Worm (Caenorhabditis elegans) whole organism, midembryonic: Measurements from ENCODE around the gene atf-6.

Experiments
- T22C8.4 ChIP-seq: fragments of 200-800 bp; sonication (Bioruptor generic); IDR thresholded peaks from 2 replicates; pipeline ENCODE4 v1.3.6; 2022; ENCODE audit warnings: missing genetic modification characterization, missing compliant biosample characterization
- cog-1 ChIP-seq: sonication (generic microtip); optimal IDR thresholded peaks from 2 replicates; lab custom pipeline; 2016; ENCODE audit warnings: missing genetic modification characterization, missing compliant biosample characterization
- flt-1 ChIP-seq: fragments of 200-800 bp; sonication (Bioruptor generic); IDR thresholded peaks from 2 replicates; pipeline ENCODE4 v1.3.6; 2022; ENCODE audit warnings: missing genetic modification characterization, missing compliant biosample characterization
- klf-2 ChIP-seq: fragments of 200-800 bp; sonication (Bioruptor generic); conservative IDR thresholded peaks from 2 replicates; pipeline ENCODE4 v1.3.6; 2022; ENCODE audit warnings: missing genetic modification reagents, missing genetic modification characterization, missing compliant biosample characterization
- med-1 ChIP-seq: sonication (generic microtip); optimal IDR thresholded peaks from 2 replicates; lab custom pipeline; 2017; ENCODE audit warnings: missing genetic modification characterization, mild to moderate bottlenecking, missing compliant biosample characterization, antibody characterized with exemption, missing genetic modification reagents; ENCODE audit not compliant: insufficient read depth
- ref-1 ChIP-seq: fragments of 200-800 bp; sonication (Bioruptor generic); conservative IDR thresholded peaks from 2 replicates; pipeline ENCODE4 v1.3.6; 2022; ENCODE audit warnings: missing genetic modification reagents, missing genetic modification characterization, missing compliant biosample characterization
- tab-1 ChIP-seq: fragments of 200-800 bp; sonication (Bioruptor generic); IDR thresholded peaks from 2 replicates; pipeline ENCODE4 v1.3.6; 2022; ENCODE audit warnings: missing genetic modification characterization, missing compliant biosample characterization
- ztf-23 ChIP-seq: fragments of 200-800 bp; sonication (Bioruptor generic); IDR thresholded peaks from 2 replicates; pipeline ENCODE4 v1.3.6; 2022; ENCODE audit warnings: missing genetic modification reagents, missing genetic modification characterization, missing compliant biosample characterization
- ztf-29 ChIP-seq: fragments of 200-800 bp; sonication (Bioruptor generic); IDR thresholded peaks from 2 replicates; pipeline ENCODE4 v1.3.6; 2022; ENCODE audit warnings: missing genetic modification reagents, missing genetic modification characterization, missing compliant biosample characterization

The atf-6 gene

ce11 chrX:12492467-12492866, 11.7 kb downstream of the atf-6 start, which contains the start of gene lips-1:
TSS of gene lips-1 (plus strand) at chrX:12492767.
- TF ChIP-seq tab-1 (no peak), med-1 (no peak), klf-2 (GFP tag; lab: Robert Waterston, UW) (no peak), ztf-23 (GFP tag; lab: Robert Waterston, UW) (no peak), cog-1 (tag; lab: Kevin White, UChicago) (no peak), flt-1 (GFP tag; lab: Robert Waterston, UW) (no peak), ztf-29 (no peak), T22C8.4 (GFP tag; lab: Robert Waterston, UW) (no peak), ref-1 (no peak)

DNA sequence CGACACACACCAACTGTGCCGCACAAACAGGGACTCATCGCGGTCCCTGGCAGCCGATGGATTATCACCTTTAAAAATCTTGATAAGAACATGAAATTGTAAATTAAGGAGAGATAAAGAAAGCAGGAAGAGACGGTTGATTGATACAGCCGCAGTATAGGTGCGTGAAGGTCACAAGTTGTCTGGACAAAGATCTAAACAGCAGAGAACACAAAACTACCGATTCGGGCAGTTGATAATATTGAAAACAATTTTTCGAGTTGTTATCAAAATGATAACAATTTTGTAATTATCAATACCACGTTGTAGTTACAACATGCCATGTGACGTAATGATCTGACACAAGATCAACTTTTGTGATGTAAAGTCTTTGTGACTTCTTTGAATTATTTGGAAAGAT, 20.0 kb downstream of the atf-6 start:
- TF ChIP-seq T22C8.4 (GFP tag; lab: Robert Waterston, UW) (no peak), ztf-23 (GFP tag; lab: Robert Waterston, UW) (no peak), flt-1 (GFP tag; lab: Robert Waterston, UW) (no peak), cog-1 (tag; lab: Kevin White, UChicago) (peak; percentile 57)

ce11 chrX:12502582-12502981, 21.8 kb downstream of the atf-6 start:
- 0 out of 2 replicates have a peak, but pooled peaks have one; percentile 50 for TF ChIP-seq klf-2 (GFP tag; lab: Robert Waterston, UW)

ce11 chrX:12503288-12503803, 22.6 kb downstream of the atf-6 start, which contains the start of gene sdz-19:
TSS of gene sdz-19 (minus strand) at chrX:12503338.
- TF ChIP-seq T22C8.4 (GFP tag; lab: Robert Waterston, UW): no peak
- TF ChIP-seq klf-2 (GFP tag; lab: Robert Waterston, UW): no peak
- TF ChIP-seq tab-1: no peak
- TF ChIP-seq ztf-29: no peak
- no peak for TF ChIP-seq ztf-23 (GFP tag; lab: Robert Waterston, UW)
- TF ChIP-seq cog-1 (tag; lab: Kevin White, UChicago): no peak
- no peak for TF ChIP-seq med-1
- TF ChIP-seq ref-1: no peak
- TF ChIP-seq flt-1 (GFP tag; lab: Robert Waterston, UW): no peak

ce11 chrX:12509334-12509944, 28.7 kb downstream of the atf-6 start:
- no peak for TF ChIP-seq T22C8.4 (GFP tag; lab: Robert Waterston, UW)
- TF ChIP-seq cog-1 (tag; lab: Kevin White, UChicago): no peak
- no peak for TF ChIP-seq flt-1 (GFP tag; lab: Robert Waterston, UW)
- TF ChIP-seq ref-1: no peak
- no peak for TF ChIP-seq ztf-29
- TF ChIP-seq tab-1: no peak
- TF ChIP-seq klf-2 (GFP tag; lab: Robert Waterston, UW): no peak
- no peak for TF ChIP-seq ztf-23 (GFP tag; lab: Robert Waterston, UW)
- no peak for TF ChIP-seq med-1

DNA sequence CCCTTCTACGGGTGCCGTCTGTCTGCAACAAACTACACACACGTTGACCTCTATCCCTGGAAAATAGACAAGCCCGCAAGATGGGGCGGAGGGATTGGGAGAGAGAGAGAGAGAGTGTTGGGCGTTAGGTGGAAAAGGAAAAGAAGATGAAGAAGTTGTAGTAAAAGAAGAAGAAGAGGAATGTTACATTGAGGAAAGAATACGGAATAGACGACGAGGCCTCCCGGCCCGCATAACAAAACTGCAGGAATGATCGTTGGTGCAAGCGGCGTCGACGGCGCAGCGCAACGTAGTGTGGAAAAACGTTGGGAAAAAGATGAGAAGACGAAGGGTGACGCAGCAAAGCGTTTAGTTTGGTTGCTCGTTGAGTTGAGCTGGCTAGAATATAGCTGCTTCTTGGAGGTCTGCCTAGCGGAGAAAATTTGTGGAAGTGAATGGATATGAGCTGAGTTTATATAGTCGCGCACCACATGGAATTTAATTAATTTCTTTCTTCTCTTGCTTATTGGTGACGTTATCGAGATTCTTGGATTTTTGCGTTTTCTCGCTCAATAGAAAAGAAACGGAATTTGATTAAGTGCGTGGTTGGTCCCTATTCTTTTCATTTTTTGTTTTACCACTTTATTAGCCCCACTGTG, 29.5 kb downstream of the atf-6 start:
- TF ChIP-seq T22C8.4 (GFP tag; lab: Robert Waterston, UW) (no peak), med-1 (no peak), klf-2 (GFP tag; lab: Robert Waterston, UW) (no peak), cog-1 (tag; lab: Kevin White, UChicago) (peak; percentile 29), ref-1 (no peak), ztf-23 (GFP tag; lab: Robert Waterston, UW) (no peak), tab-1 (no peak), ztf-29 (0 out of 2 replicates have a peak, but pooled peaks have one; percentile 56), flt-1 (GFP tag; lab: Robert Waterston, UW) (no peak)

ce11 chrX:12511384-12512007, 30.7 kb downstream of the atf-6 start:
- TF ChIP-seq klf-2 (GFP tag; lab: Robert Waterston, UW) (no peak), ztf-23 (GFP tag; lab: Robert Waterston, UW) (no peak), ztf-29 (no peak), flt-1 (GFP tag; lab: Robert Waterston, UW) (no peak), cog-1 (tag; lab: Kevin White, UChicago) (no peak), ref-1 (no peak), med-1 (no peak), T22C8.4 (GFP tag; lab: Robert Waterston, UW) (no peak), tab-1 (no peak)

ce11 chrX:12512472-12513137, 31.9 kb downstream of the atf-6 start:
- TF ChIP-seq T22C8.4 (GFP tag; lab: Robert Waterston, UW) (no peak), tab-1 (no peak), flt-1 (GFP tag; lab: Robert Waterston, UW) (no peak), ztf-23 (GFP tag; lab: Robert Waterston, UW) (no peak)

- TF ChIP-seq ztf-29 (no peak), tab-1 (no peak), klf-2 (GFP tag; lab: Robert Waterston, UW) (no peak), ztf-23 (GFP tag; lab: Robert Waterston, UW) (no peak), T22C8.4 (GFP tag; lab: Robert Waterston, UW) (no peak), ref-1 (no peak), med-1 (no peak), flt-1 (GFP tag; lab: Robert Waterston, UW) (no peak), cog-1 (tag; lab: Kevin White, UChicago) (no peak)
Measured at ce11 chrX:12513415-12513814, 32.7 kb downstream of the atf-6 start.
